Worm (Caenorhabditis elegans): ENCODE results near the gene aagr-2.

DNA sequence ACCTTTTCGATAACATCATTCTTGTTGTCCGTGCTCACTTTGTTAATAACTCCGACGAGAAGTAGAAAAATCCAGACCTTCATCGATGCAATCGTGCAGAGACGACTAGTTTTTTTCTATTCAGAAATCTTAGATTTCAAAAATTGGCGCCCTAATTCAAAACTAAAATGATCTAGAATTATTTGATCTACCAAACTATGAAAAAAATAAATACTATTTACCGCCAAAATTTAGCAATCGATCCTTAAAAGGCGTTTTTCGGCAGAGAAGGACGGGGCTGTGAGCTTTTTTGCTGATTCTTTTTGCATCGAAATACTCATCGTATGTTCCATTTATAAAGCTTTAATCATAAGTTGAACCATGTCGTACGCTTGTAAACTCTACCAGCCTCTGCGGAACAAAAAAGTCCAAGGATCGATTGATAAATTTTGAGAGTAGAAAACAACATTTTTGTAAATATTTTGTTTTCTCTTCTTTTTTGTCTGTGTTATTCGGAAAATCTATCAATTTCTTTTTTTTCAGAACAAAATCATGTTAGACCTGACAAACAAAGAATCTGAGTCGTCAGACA, 24.4 kb upstream of the aagr-2 start, which contains the start of the genes try-1 and zyg-12:
- TF ChIP-seq ZK546.5 (tag; optimal IDR thresholded peaks at IDR 0.05) (no peak), egl-27 (tag; optimal IDR thresholded peaks at IDR 0.05) (no peak), nhr-77 (tag; optimal IDR thresholded peaks at IDR 0.05) (no peak), ama-1 (optimal IDR thresholded peaks at IDR 0.05) (no peak), pqm-1 (tag; optimal IDR thresholded peaks at IDR 0.05) (no peak), ztf-11 (tag; optimal IDR thresholded peaks at IDR 0.05) (no peak), daf-12 (tag; optimal IDR thresholded peaks at IDR 0.05) (no peak), R02D3.7 (tag; optimal IDR thresholded peaks at IDR 0.05) (no peak), elt-3 (tag; optimal IDR thresholded peaks at IDR 0.05) (no peak), nhr-11 (tag; optimal IDR thresholded peaks at IDR 0.05) (no peak), unc-62 (GFP tag; optimal IDR thresholded peaks at IDR 0.05) (no peak), nhr-12 (tag; optimal IDR thresholded peaks at IDR 0.05) (no peak), unc-39 (tag; optimal IDR thresholded peaks at IDR 0.05) (no peak)
